2 worm cellular contexts compared by ENCODE assay signal in genomic region chrX:14861752-14862151, ce11.
A peak's percentile ranks its signal among the peaks of the same experiment; 100 is the strongest.
TF ChIP-seq lines count a peak whose summit lies in the region.

dmd-4 (minus strand) TSS chrX:14861852.

TF ChIP-seq in whole organism, late embryonic, 69 proteins besides CTCF, POLR2A, EP300 and RAD21:
- TF ChIP-seq dmd-4 (tag; optimal IDR thresholded peaks at IDR 0.05; lab: Kevin White, UChicago; ENCODE audit: borderline replicate concordance) (peak; percentile 82), che-1 (tag; optimal IDR thresholded peaks at IDR 0.05; lab: Kevin White, UChicago) (no peak)

TF ChIP-seq in whole organism, mixed stage, embryonic, 35 proteins besides CTCF, POLR2A, EP300 and RAD21:
- TF ChIP-seq pha-4 (tag; optimal IDR thresholded peaks at IDR 0.05; lab: Kevin White, UChicago) (peak; percentile 23), unc-120 (tag; optimal IDR thresholded peaks at IDR 0.05; lab: Kevin White, UChicago; ENCODE audit: poor library complexity, severe bottlenecking) (no peak), lin-13 (tag; optimal IDR thresholded peaks at IDR 0.05; lab: Kevin White, UChicago) (no peak)

Comparison
In these comparisons a context has a peak if more than half of its experiments do, and no peak if none do; other contexts are left out.
1. Of the 1 proteins assayed by ChIP-seq in both whole organism, late embryonic and whole organism, mixed stage, embryonic: peak only in whole organism, late embryonic: none; only in whole organism, mixed stage, embryonic: pha-4; in both: none; in neither: 0.